Fruit fly (Drosophila melanogaster) whole organism, prepupa: ENCODE measurements around the gene CG7607.

Experiments
- CG10631 ChIP-seq: fragments of 200-800 bp; sonication (Bioruptor generic); optimal IDR thresholded peaks from 2 replicates; lab custom pipeline; 2016; ENCODE audit warnings: missing biosample characterization, missing genetic modification characterization
- CG10669 ChIP-seq: fragments of 200-800 bp; sonication (Bioruptor generic); optimal IDR thresholded peaks from 3 replicates; lab custom pipeline; 2018; ENCODE audit warnings: missing biosample characterization, mild to moderate bottlenecking, missing genetic modification characterization, moderate library complexity
- CG15336 ChIP-seq: fragments of 200-800 bp; sonication (Bioruptor generic); IDR thresholded peaks from 2 replicates; pipeline ENCODE4 v1.3.6; 2022; ENCODE audit warnings: missing biosample characterization, missing genetic modification characterization
- CG3032 ChIP-seq: fragments of 200-800 bp; optimal IDR thresholded peaks from 2 replicates; lab custom pipeline; 2019; ENCODE audit warnings: missing biosample characterization, mild to moderate bottlenecking, missing genetic modification characterization, moderate library complexity
- CG31627 ChIP-seq: fragments of 200-800 bp; sonication (Bioruptor generic); optimal IDR thresholded peaks from 3 replicates; lab custom pipeline; 2016; ENCODE audit warnings: missing biosample characterization, missing genetic modification characterization
- CG32006 ChIP-seq: fragments of 200-800 bp; sonication (Bioruptor generic); optimal IDR thresholded peaks from 3 replicates; lab custom pipeline; 2017; ENCODE audit warnings: missing biosample characterization, mild to moderate bottlenecking, missing genetic modification characterization
- CG3919 ChIP-seq: fragments of 200-800 bp; sonication (Bioruptor generic); optimal IDR thresholded peaks from 3 replicates; lab custom pipeline; 2016; ENCODE audit warnings: missing biosample characterization, missing genetic modification characterization
- CG6163 ChIP-seq: fragments of 200-800 bp; sonication (Bioruptor generic); IDR thresholded peaks from 3 replicates; pipeline ENCODE4 v1.3.6; 2022; ENCODE audit warnings: missing biosample characterization, missing genetic modification characterization
- CG6276 ChIP-seq: fragments of 200-800 bp; sonication (Bioruptor generic); optimal IDR thresholded peaks from 2 replicates; lab custom pipeline; 2017; ENCODE audit warnings: missing biosample characterization, mild to moderate bottlenecking, missing genetic modification characterization
- CG6792 ChIP-seq: fragments of 200-800 bp; sonication (Bioruptor generic); optimal IDR thresholded peaks from 3 replicates; lab custom pipeline; 2016; ENCODE audit warnings: missing biosample characterization, missing genetic modification characterization
- CG6854 ChIP-seq: fragments of 200-800 bp; sonication (Bioruptor generic); optimal IDR thresholded peaks from 2 replicates; lab custom pipeline; 2017; ENCODE audit warnings: missing biosample characterization, mild to moderate bottlenecking, missing genetic modification characterization
- CG8632 ChIP-seq: fragments of 200-800 bp; sonication (Bioruptor generic); optimal IDR thresholded peaks from 3 replicates; lab custom pipeline; 2016; ENCODE audit warnings: missing biosample characterization, missing genetic modification characterization
- Eip78C ChIP-seq: fragments of 200-800 bp; sonication (Bioruptor generic); peaks from one replicate; lab custom pipeline; 2016; ENCODE audit warnings: missing biosample characterization, missing genetic modification characterization
- Eip93F ChIP-seq: fragments of 200-800 bp; sonication (Bioruptor generic); optimal IDR thresholded peaks from 2 replicates; lab custom pipeline; 2016; ENCODE audit warnings: missing biosample characterization, mild to moderate bottlenecking, missing genetic modification characterization
- Ets96B ChIP-seq: fragments of 200-800 bp; optimal IDR thresholded peaks from 2 replicates; lab custom pipeline; 2019; ENCODE audit warnings: missing biosample characterization, mild to moderate bottlenecking, missing genetic modification characterization, moderate library complexity
- Gug ChIP-seq: fragments of 200-800 bp; sonication (Bioruptor generic); IDR thresholded peaks from 2 replicates; pipeline ENCODE4 v1.3.6; 2022; ENCODE audit warnings: missing biosample characterization, missing genetic modification characterization
- Hr38 ChIP-seq: sonication (Bioruptor generic); optimal IDR thresholded peaks from 2 replicates; lab custom pipeline; 2016; ENCODE audit warnings: missing biosample characterization, missing genetic modification characterization
- Hr39 ChIP-seq: fragments of 200-800 bp; sonication (Bioruptor generic); optimal IDR thresholded peaks from 2 replicates; lab custom pipeline; 2016; ENCODE audit warnings: missing biosample characterization, missing genetic modification characterization
- Hr4 ChIP-seq: fragments of 200-800 bp; sonication (Bioruptor generic); optimal IDR thresholded peaks from 3 replicates; lab custom pipeline; 2016; ENCODE audit warnings: missing biosample characterization, missing genetic modification characterization
- Lpt ChIP-seq: fragments of 200-800 bp; sonication (Bioruptor generic); optimal IDR thresholded peaks from 3 replicates; lab custom pipeline; 2016; ENCODE audit warnings: missing biosample characterization, missing genetic modification characterization
- OdsH ChIP-seq: fragments of 200-800 bp; sonication (Bioruptor generic); optimal IDR thresholded peaks from 3 replicates; lab custom pipeline; 2016; ENCODE audit warnings: missing biosample characterization, missing genetic modification characterization
- Sox102F ChIP-seq: fragments of 200-800 bp; sonication (Bioruptor generic); optimal IDR thresholded peaks from 2 replicates; lab custom pipeline; 2016; ENCODE audit warnings: missing biosample characterization, mild to moderate bottlenecking, missing genetic modification characterization
- achi ChIP-seq: fragments of 200-800 bp; sonication (Bioruptor generic); optimal IDR thresholded peaks from 3 replicates; lab custom pipeline; 2016; ENCODE audit warnings: missing biosample characterization, missing genetic modification characterization
- acj6 ChIP-seq: fragments of 200-800 bp; sonication (Bioruptor generic); optimal IDR thresholded peaks from 3 replicates; lab custom pipeline; 2016; ENCODE audit warnings: missing biosample characterization, missing genetic modification characterization
- dac ChIP-seq: fragments of 200-800 bp; sonication (Bioruptor generic); optimal IDR thresholded peaks from 2 replicates; lab custom pipeline; 2017; ENCODE audit warnings: missing biosample characterization, mild to moderate bottlenecking, missing genetic modification characterization
- fd59A ChIP-seq: fragments of 200-800 bp; sonication (Bioruptor generic); optimal IDR thresholded peaks from 2 replicates; lab custom pipeline; 2017; ENCODE audit warnings: missing biosample characterization, mild to moderate bottlenecking, missing genetic modification characterization, missing genetic modification reagents
- lz ChIP-seq: fragments of 200-800 bp; sonication (Bioruptor generic); optimal IDR thresholded peaks from 3 replicates; lab custom pipeline; 2016; ENCODE audit warnings: missing biosample characterization, missing genetic modification characterization
- pdm3 ChIP-seq: fragments of 200-800 bp; sonication (Bioruptor generic); optimal IDR thresholded peaks from 3 replicates; lab custom pipeline; 2016; ENCODE audit warnings: missing biosample characterization, missing genetic modification characterization
- salr ChIP-seq, 2 experiments: fragments of 200-800 bp; sonication (Bioruptor generic); optimal IDR thresholded peaks; 3 replicates each; lab custom pipeline; 2016 to 2018; ENCODE audit warnings: missing biosample characterization in 2 of 2, missing genetic modification characterization in 2 of 2, mild to moderate bottlenecking in 1 of 2
- ss ChIP-seq, 2 experiments: fragments of 200-800 bp; sonication (Bioruptor generic); optimal IDR thresholded peaks; 2 replicates in 1 of 2; 3 replicates in 1 of 2; lab custom pipeline; 2017 to 2018; ENCODE audit warnings: mild to moderate bottlenecking in 2 of 2, missing biosample characterization in 2 of 2, missing genetic modification characterization in 2 of 2, moderate library complexity in 1 of 2
- vri ChIP-seq: fragments of 200-800 bp; sonication (Bioruptor generic); optimal IDR thresholded peaks from 3 replicates; lab custom pipeline; 2016; ENCODE audit warnings: missing biosample characterization, mild to moderate bottlenecking, missing genetic modification characterization

The CG7607 gene

DNA sequence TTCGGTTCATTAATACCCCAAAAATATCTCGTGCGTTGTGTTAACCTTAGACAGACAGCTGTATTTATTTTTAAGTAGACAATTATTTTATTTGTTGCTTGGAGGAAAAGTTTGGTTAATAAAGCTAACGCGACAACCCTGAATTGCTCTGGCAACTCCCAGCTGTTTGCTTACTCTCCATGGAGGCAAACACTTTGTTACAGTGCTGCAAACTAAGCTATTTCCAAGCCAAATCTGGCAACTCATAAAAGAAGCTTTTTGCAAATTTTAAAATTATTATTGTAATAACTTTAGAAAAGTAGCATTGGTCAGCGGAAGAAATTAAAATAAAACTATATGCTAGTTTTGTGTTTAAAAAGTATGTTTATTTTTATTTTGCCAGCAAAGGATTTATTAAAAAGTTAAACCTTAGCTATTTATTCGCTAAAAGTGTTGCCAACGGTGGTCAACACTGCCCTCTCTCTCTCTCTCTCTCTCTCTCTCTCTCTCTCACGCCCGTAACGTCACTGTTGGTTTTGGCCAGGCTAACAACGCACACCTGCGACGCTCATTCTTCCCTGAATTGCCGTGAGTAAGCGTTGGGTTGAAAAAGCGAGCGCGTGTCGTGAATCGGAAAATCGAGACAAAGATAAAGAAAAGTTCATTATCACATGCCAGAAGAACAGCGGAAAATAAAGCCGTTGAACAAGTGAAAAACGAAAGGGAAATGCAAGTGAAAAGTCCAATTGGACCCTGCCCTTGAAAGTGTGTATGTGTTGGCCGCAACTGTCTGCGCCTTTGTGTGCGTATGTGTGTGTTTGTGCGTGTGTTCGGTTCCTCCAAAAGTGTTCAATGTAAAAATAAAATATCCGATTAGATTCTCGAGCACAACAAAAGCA lies 16.1 kb downstream of the CG7607 start (continued):
- TF ChIP-seq CG3032 (tag; lab: Kevin White, UChicago) (peak; percentile 83), Hr39 (GFP tag; lab: Kevin White, UChicago) (peak; percentile 96), CG10669 (peak; percentile 90), OdsH (GFP tag; lab: Kevin White, UChicago) (peak; percentile 91), CG8632 (GFP tag; lab: Kevin White, UChicago) (peak; percentile 93), ss (GFP tag; optimal IDR thresholded peaks at IDR 0.05; lab: Kevin White, UChicago) (peak; percentile 58 to 81), Ets96B (tag; lab: Kevin White, UChicago) (peak; percentile 84), CG32006 (GFP tag; lab: Kevin White, UChicago) (peak; percentile 91), lz (GFP tag; lab: Kevin White, UChicago) (peak; percentile 96), Sox102F (GFP tag; lab: Kevin White, UChicago) (peak; percentile 95)
- TF ChIP-seq, all 60 proteins: peak for 59

DNA sequence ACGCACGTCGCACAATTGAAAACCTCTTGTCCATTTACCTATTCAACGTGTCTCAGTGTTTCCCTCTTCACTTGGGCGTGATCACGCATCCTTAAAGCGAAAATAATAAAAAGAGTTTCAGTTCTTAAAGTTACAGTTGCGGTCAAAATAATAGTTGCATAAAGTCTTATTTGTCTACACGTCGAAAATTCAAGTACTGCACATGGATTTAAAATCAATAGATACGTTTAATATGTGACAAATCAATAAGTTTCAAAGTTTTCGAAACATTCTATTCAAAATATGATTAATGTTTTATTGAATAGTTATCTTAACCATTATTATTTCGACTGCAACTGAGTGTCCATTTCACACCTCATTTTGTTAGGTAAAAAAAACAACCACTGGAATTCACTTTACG lies 16.8 kb downstream of the CG7607 start:
- TF ChIP-seq Eip78C (peak; percentile 41), Gug (GFP tag; lab: Robert Waterston, UW) (no peak), achi (GFP tag; lab: Kevin White, UChicago) (no peak), CG6854 (GFP tag; lab: Kevin White, UChicago) (no peak), Eip93F (GFP tag; lab: Kevin White, UChicago) (no peak), Hr38 (GFP tag; lab: Kevin White, UChicago) (no peak), OdsH (GFP tag; lab: Kevin White, UChicago) (no peak)

DNA sequence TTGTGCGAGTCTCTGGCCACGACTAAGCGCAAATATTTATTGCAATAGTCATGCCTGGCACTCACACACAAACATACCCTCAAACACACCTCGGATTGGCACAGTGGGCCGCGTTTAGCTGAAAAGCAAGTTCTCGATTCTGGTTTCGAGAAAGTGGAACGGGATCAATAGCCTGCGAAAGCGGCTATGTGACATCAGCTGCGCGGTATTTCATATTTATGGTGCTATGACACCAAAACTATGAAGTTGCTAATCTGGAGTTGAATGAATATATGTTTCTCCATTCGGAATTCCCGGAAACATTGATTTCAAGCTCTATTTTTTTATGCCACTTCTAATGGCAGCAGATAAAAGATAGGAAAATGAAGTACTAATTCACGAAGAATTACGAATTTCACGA lies 18.5 kb downstream of the CG7607 start:
- no peak for TF ChIP-seq dac (GFP tag; lab: Kevin White, UChicago)
- TF ChIP-seq salr (GFP tag; optimal IDR thresholded peaks at IDR 0.05; lab: Kevin White, UChicago): no peak
- TF ChIP-seq vri (GFP tag; lab: Kevin White, UChicago): no peak
- no peak for TF ChIP-seq CG10631 (GFP tag; lab: Kevin White, UChicago)
- TF ChIP-seq fd59A: no peak
- TF ChIP-seq acj6 (GFP tag; lab: Kevin White, UChicago): peak; percentile 19
- TF ChIP-seq CG15336 (GFP tag; lab: Robert Waterston, UW): 0 out of 2 replicates have a peak, but pooled peaks have one; percentile 33
- peak; percentile 40 for TF ChIP-seq CG6276 (GFP tag; lab: Kevin White, UChicago)
- no peak for TF ChIP-seq CG6163 (GFP tag; lab: Robert Waterston, UW)
- TF ChIP-seq CG6792 (GFP tag; lab: Kevin White, UChicago): no peak
- peak; percentile 56 for TF ChIP-seq Eip78C
- no peak for TF ChIP-seq Hr38 (GFP tag; lab: Kevin White, UChicago)
- peak; percentile 11 for TF ChIP-seq Hr4
- no peak for TF ChIP-seq CG10669
- TF ChIP-seq CG8632 (GFP tag; lab: Kevin White, UChicago): peak; percentile 22
- TF ChIP-seq CG31627: peak; percentile 36
- no peak for TF ChIP-seq Lpt (GFP tag; lab: Kevin White, UChicago)
- TF ChIP-seq CG32006 (GFP tag; lab: Kevin White, UChicago): peak; percentile 30
- TF ChIP-seq pdm3 (GFP tag; lab: Kevin White, UChicago): peak; percentile 28
- TF ChIP-seq CG3919 (GFP tag; lab: Kevin White, UChicago): no peak
- TF ChIP-seq, all 60 proteins: peak for 9

DNA sequence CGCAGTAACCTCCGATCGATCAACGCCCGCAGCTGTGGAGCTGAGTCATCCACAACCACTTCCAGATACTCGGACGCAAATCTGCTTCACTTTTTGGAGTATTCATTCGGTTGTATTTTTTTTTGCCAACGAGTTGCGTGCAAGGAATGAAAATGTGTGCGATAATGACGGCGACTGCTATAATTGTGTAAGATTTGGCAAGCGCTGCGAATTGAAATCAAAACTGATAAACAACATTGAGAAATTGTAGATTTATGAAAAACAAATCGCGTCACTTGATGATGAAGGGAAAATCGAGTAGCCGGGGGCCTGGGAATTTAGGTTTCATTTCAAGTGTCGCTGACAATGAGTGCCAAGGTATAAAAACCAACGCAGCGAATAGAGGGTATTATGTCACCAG lies 19.5 kb downstream of the CG7607 start:
- TF ChIP-seq Eip93F (GFP tag; lab: Kevin White, UChicago) (peak; percentile 56), CG3032 (tag; lab: Kevin White, UChicago) (no peak), CG6854 (GFP tag; lab: Kevin White, UChicago) (peak; percentile 13), ss (GFP tag; optimal IDR thresholded peaks at IDR 0.05; lab: Kevin White, UChicago) (no peak), vri (GFP tag; lab: Kevin White, UChicago) (peak; percentile 94)
